Fruit fly (Drosophila melanogaster) whole organism, wandering third instar larva: ENCODE data around the gene Bet3.
A peak's percentile ranks its signal among the peaks of the same experiment; 100 is the strongest.

Experiments
- Abd-B ChIP-seq: fragments of >200 bp; optimal IDR thresholded peaks from 2 replicates; lab custom pipeline; 2017; ENCODE audit warnings: missing biosample characterization, missing genetic modification characterization
- CG32264 ChIP-seq: fragments of 200-800 bp; sonication (Bioruptor generic); optimal IDR thresholded peaks from 2 replicates; lab custom pipeline; 2016; ENCODE audit warnings: missing biosample characterization, missing genetic modification characterization
- CG9705 ChIP-seq: fragments of 200-800 bp; sonication (Bioruptor generic); optimal IDR thresholded peaks from 2 replicates; lab custom pipeline; 2018; ENCODE audit warnings: missing biosample characterization, mild to moderate bottlenecking, missing genetic modification characterization
- Dif ChIP-seq: fragments of 200-275, 200-300 bp; sonication (Bioruptor generic); optimal IDR thresholded peaks from 2 replicates; lab custom pipeline; 2018; ENCODE audit warnings: missing biosample characterization, missing genetic modification characterization; ENCODE audit not compliant: partially characterized antibody
- GATAd ChIP-seq: sonication (Bioruptor generic); optimal IDR thresholded peaks from 2 replicates; lab custom pipeline; 2016; ENCODE audit warnings: missing biosample characterization, missing genetic modification characterization
- HLH106 ChIP-seq: fragments of 200-800 bp; optimal IDR thresholded peaks from 3 replicates; lab custom pipeline; 2019; ENCODE audit warnings: missing biosample characterization, mild to moderate bottlenecking, missing genetic modification characterization, moderate library complexity
- Hnf4 ChIP-seq: fragments of 200-800 bp; sonication (Bioruptor generic); optimal IDR thresholded peaks from 2 replicates; lab custom pipeline; 2016; ENCODE audit warnings: missing biosample characterization, mild to moderate bottlenecking, missing genetic modification characterization
- Hr78 ChIP-seq: fragments of >200 bp; optimal IDR thresholded peaks from 2 replicates; lab custom pipeline; 2017; ENCODE audit warnings: missing biosample characterization, missing genetic modification characterization
- Hr83 ChIP-seq: fragments of 200-300 bp; sonication (Bioruptor generic); optimal IDR thresholded peaks from 2 replicates; lab custom pipeline; 2016; ENCODE audit warnings: missing biosample characterization, mild to moderate bottlenecking, missing genetic modification characterization, moderate library complexity; ENCODE audit not compliant: poor library complexity, severe bottlenecking
- Myc ChIP-seq: fragments of >200 bp; optimal IDR thresholded peaks from 2 replicates; lab custom pipeline; 2017
- OdsH ChIP-seq: fragments of 200-800 bp; sonication (Bioruptor generic); optimal IDR thresholded peaks from 2 replicates; lab custom pipeline; 2016; ENCODE audit warnings: missing biosample characterization, mild to moderate bottlenecking, missing genetic modification characterization
- Rel ChIP-seq, 2 experiments: fragments of 200-800 bp; sonication (Bioruptor generic) in 1 of 2; optimal IDR thresholded peaks; 2 replicates in 1 of 2; 3 replicates in 1 of 2; lab custom pipeline; 2016 to 2019; ENCODE audit warnings: mild to moderate bottlenecking in 2 of 2, missing biosample characterization in 2 of 2, missing genetic modification characterization in 2 of 2, moderate library complexity in 1 of 2
- Sp1 ChIP-seq: fragments of 200-800 bp; sonication (Bioruptor generic); optimal IDR thresholded peaks from 3 replicates; lab custom pipeline; 2019; ENCODE audit warnings: missing biosample characterization, mild to moderate bottlenecking, missing genetic modification characterization, moderate library complexity
- Vsx2 ChIP-seq: fragments of 200-300, 225-300 bp; sonication (Bioruptor generic); optimal IDR thresholded peaks from 2 replicates; lab custom pipeline; 2018; ENCODE audit warnings: missing biosample characterization, missing genetic modification characterization; ENCODE audit not compliant: partially characterized antibody
- br ChIP-seq: fragments of 200-800 bp; sonication (Bioruptor generic); optimal IDR thresholded peaks from 2 replicates; lab custom pipeline; 2016; ENCODE audit warnings: missing biosample characterization, missing genetic modification characterization
- brk ChIP-seq: fragments of 200-800 bp; sonication (Bioruptor generic); optimal IDR thresholded peaks from 2 replicates; lab custom pipeline; 2016; ENCODE audit warnings: missing biosample characterization, mild to moderate bottlenecking, missing genetic modification characterization
- dl ChIP-seq, 2 experiments: fragments of 175-275, 200-275 bp in 1 of 2; fragments of 200-275 bp in 1 of 2; sonication (Bioruptor generic); optimal IDR thresholded peaks; lab custom pipeline; 2018; ENCODE audit warnings: mild to moderate bottlenecking in 2 of 2, missing biosample characterization in 2 of 2, missing genetic modification characterization in 2 of 2, moderate library complexity in 2 of 2; ENCODE audit not compliant: partially characterized antibody in 2 of 2, insufficient read depth in 1 of 2
- dsf ChIP-seq: sonication (Bioruptor generic); optimal IDR thresholded peaks from 2 replicates; lab custom pipeline; 2016; ENCODE audit warnings: missing biosample characterization, missing genetic modification characterization, borderline replicate concordance
- ey ChIP-seq: fragments of 200-800 bp; sonication (Bioruptor generic); optimal IDR thresholded peaks from 2 replicates; lab custom pipeline; 2016; ENCODE audit warnings: missing biosample characterization, missing genetic modification characterization
- foxo ChIP-seq, 2 experiments: fragments of 200-800 bp; sonication (Bioruptor generic); optimal IDR thresholded peaks; 2 replicates in 1 of 2; 3 replicates in 1 of 2; lab custom pipeline; 2016 to 2017; ENCODE audit warnings: missing biosample characterization in 2 of 2, missing genetic modification characterization in 2 of 2
- fru ChIP-seq: fragments of 200-800 bp; sonication (Bioruptor generic); optimal IDR thresholded peaks from 3 replicates; lab custom pipeline; 2016; ENCODE audit warnings: missing biosample characterization, mild to moderate bottlenecking, missing genetic modification characterization
- h ChIP-seq: fragments of 200-800 bp; sonication (Bioruptor generic); optimal IDR thresholded peaks from 3 replicates; lab custom pipeline; 2016; ENCODE audit warnings: missing biosample characterization, mild to moderate bottlenecking, missing genetic modification characterization
- lola ChIP-seq: fragments of >200 bp; optimal IDR thresholded peaks from 2 replicates; lab custom pipeline; 2017; ENCODE audit warnings: missing biosample characterization, missing genetic modification characterization
- pan ChIP-seq: fragments of >200 bp; optimal IDR thresholded peaks from 2 replicates; lab custom pipeline; 2017
- psq ChIP-seq: fragments of 200-800 bp; sonication (Bioruptor generic); optimal IDR thresholded peaks from 3 replicates; lab custom pipeline; 2017; ENCODE audit warnings: missing biosample characterization, mild to moderate bottlenecking, missing genetic modification characterization, moderate library complexity
- rgr ChIP-seq: fragments of 200-800 bp; sonication (Bioruptor generic); optimal IDR thresholded peaks from 3 replicates; lab custom pipeline; 2016; ENCODE audit warnings: missing biosample characterization, mild to moderate bottlenecking, missing genetic modification characterization
- sv ChIP-seq: fragments of 200-800 bp; sonication (Bioruptor generic); optimal IDR thresholded peaks from 3 replicates; lab custom pipeline; 2016; ENCODE audit warnings: missing biosample characterization, missing genetic modification characterization
- usp ChIP-seq: fragments of >200 bp; optimal IDR thresholded peaks from 2 replicates; lab custom pipeline; 2017; ENCODE audit warnings: missing biosample characterization, missing genetic modification characterization
- woc ChIP-seq: sonication (Bioruptor generic); optimal IDR thresholded peaks from 2 replicates; lab custom pipeline; 2016; ENCODE audit warnings: missing biosample characterization, mild to moderate bottlenecking, missing genetic modification characterization

Bet3 gene

DNA sequence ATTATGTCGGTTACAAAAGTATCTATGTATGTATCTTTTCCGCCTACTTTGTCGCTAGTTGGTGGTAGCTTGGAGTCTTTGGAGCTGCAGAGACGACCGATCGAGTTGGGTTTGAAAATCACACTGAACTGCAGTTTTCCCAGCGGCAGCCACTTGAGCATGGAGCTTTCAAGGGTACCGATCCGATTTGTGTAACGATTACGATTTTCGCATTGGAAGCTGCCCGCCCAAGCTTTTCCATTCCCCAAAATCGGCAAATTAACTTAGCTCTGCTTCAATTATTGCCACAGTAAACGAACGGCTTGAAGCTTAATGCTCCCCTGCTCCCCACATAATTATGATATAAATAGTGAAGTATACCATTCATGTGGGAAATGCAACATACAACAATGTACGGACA lies 47.1 kb upstream of the Bet3 start, which contains the start of gene CG32036:
Gene CG32036, minus strand, starts transcription at position 101 of the 400 bp plus-strand sequence.
- TF ChIP-seq Vsx2 (no peak), usp (GFP tag; lab: Kevin White, UChicago) (no peak), Hr78 (GFP tag; lab: Kevin White, UChicago) (no peak), Myc (lab: Kevin White, UChicago) (no peak), Abd-B (GFP tag; lab: Kevin White, UChicago) (no peak), br (GFP tag; lab: Kevin White, UChicago) (no peak), woc (GFP tag; lab: Kevin White, UChicago) (no peak), foxo (GFP tag; optimal IDR thresholded peaks at IDR 0.05; lab: Kevin White, UChicago) (no peak), sv (GFP tag; lab: Kevin White, UChicago) (no peak)

DNA sequence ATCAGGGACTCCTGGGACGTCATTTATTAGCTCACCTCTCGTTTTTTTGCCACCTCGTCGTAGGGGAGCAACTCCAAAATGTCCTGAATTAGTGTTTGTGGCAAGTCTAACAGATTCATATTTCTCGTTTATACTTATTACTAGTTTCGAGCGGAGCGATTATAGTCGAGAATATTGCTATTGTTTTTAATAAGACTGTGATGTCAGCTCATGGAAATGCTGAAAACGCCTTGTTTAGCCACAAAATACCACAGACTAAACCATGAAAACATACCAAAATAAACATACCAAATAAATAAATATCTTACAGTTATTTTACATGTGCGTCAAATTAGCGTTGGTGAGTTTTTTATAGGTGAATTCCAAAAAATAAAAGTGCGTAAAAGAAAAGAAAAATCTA lies 45.5 kb upstream of the Bet3 start, which contains the start of gene pall:
Gene pall, minus strand, starts transcription at position 205 of the 400 bp plus-strand sequence.
- TF ChIP-seq dsf (GFP tag; lab: Kevin White, UChicago), result no peak
- TF ChIP-seq brk (GFP tag; lab: Kevin White, UChicago), result no peak
- no peak for TF ChIP-seq Hnf4 (GFP tag; lab: Kevin White, UChicago)
- TF ChIP-seq usp (GFP tag; lab: Kevin White, UChicago), result no peak
- TF ChIP-seq ey (GFP tag; lab: Kevin White, UChicago), result no peak
- no peak for TF ChIP-seq Hr83 (GFP tag; lab: Kevin White, UChicago)
- TF ChIP-seq CG32264 (GFP tag; lab: Kevin White, UChicago), result no peak
- no peak for TF ChIP-seq h (GFP tag; lab: Kevin White, UChicago)
- no peak for TF ChIP-seq GATAd (GFP tag; lab: Kevin White, UChicago)
- TF ChIP-seq lola (GFP tag; lab: Kevin White, UChicago), result no peak
- no peak for TF ChIP-seq Rel (GFP tag; optimal IDR thresholded peaks at IDR 0.05; lab: Kevin White, UChicago)
- peak; percentile 40 for TF ChIP-seq Rel (tag; optimal IDR thresholded peaks at IDR 0.05; lab: Kevin White, UChicago)
- TF ChIP-seq Abd-B (GFP tag; lab: Kevin White, UChicago), result no peak
- peak; percentile 48 for TF ChIP-seq Myc (lab: Kevin White, UChicago)

DNA sequence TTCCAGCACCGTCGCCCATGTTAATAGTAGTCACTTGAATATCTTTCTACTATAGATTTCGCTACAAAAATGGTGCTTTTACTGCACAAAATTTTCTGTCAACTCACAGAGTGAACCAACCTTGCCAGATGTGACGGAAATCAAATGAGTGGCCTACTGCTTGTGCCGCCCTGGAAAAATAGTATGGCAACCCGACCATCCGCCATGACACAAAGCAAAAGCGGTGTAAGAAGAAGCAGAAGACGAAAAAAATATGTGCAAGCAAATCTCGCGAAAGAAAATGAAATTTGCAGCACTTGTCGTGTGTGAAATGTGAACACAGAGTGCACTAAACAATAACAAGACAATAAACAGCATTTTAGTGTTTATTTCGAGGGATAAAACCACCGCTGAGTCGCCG lies 34.8 kb upstream of the Bet3 start, which contains the start of the genes Uch-L5 and Jarid2:
Gene Uch-L5, minus strand, starts transcription at position 137 of the 400 bp plus-strand sequence.
Gene Jarid2, plus strand, starts transcription at position 210 of the 400 bp plus-strand sequence.
- TF ChIP-seq usp (GFP tag; lab: Kevin White, UChicago) (no peak), dl (GFP tag; optimal IDR thresholded peaks at IDR 0.05; lab: Kevin White, UChicago; ENCODE audit: insufficient read depth in 1 of 2, partially characterized antibody in 2 of 2) (no peak), pan (lab: Kevin White, UChicago) (no peak), woc (GFP tag; lab: Kevin White, UChicago) (no peak), OdsH (GFP tag; lab: Kevin White, UChicago) (peak; percentile 35), Hr83 (GFP tag; lab: Kevin White, UChicago) (peak; percentile 83), psq (peak; percentile 70), Hr78 (GFP tag; lab: Kevin White, UChicago) (no peak), sv (GFP tag; lab: Kevin White, UChicago) (no peak), h (GFP tag; lab: Kevin White, UChicago) (peak; percentile 66), ey (GFP tag; lab: Kevin White, UChicago) (peak; percentile 47), Sp1 (GFP tag; lab: Kevin White, UChicago) (peak; percentile 55), fru (peak; percentile 49), br (GFP tag; lab: Kevin White, UChicago) (no peak), foxo (GFP tag; optimal IDR thresholded peaks at IDR 0.05; lab: Kevin White, UChicago) (peak in 1 of 2 experiments; percentile 78), CG9705 (GFP tag; lab: Kevin White, UChicago) (peak; percentile 37), brk (GFP tag; lab: Kevin White, UChicago) (no peak), Rel (GFP tag; optimal IDR thresholded peaks at IDR 0.05; lab: Kevin White, UChicago) (no peak), Rel (tag; optimal IDR thresholded peaks at IDR 0.05; lab: Kevin White, UChicago) (peak; percentile 51), rgr (GFP tag; lab: Kevin White, UChicago) (peak; percentile 68), Abd-B (GFP tag; lab: Kevin White, UChicago) (no peak), HLH106 (tag; lab: Kevin White, UChicago) (peak; percentile 48), Dif (GFP tag; lab: Kevin White, UChicago) (no peak), Vsx2 (no peak)
